Fruit fly (Drosophila melanogaster) whole organism, adult: Measurements from ENCODE around the gene CG9784.
A peak's percentile ranks its signal among the peaks of the same experiment; 100 is the strongest.

ENCODE experiments used
- CG11617 ChIP-seq: fragments of 200-800 bp; sonication (Bioruptor generic); optimal IDR thresholded peaks from 2 replicates; lab custom pipeline; 2017; ENCODE audit warnings: mild to moderate bottlenecking, missing biosample characterization, missing genetic modification reagents, missing genetic modification characterization
- CG12768 ChIP-seq: fragments of 200-800 bp; sonication (Bioruptor generic); optimal IDR thresholded peaks from 2 replicates; lab custom pipeline; 2017; ENCODE audit warnings: missing biosample characterization, missing genetic modification characterization, mild to moderate bottlenecking, moderate library complexity, missing genetic modification reagents
- CG14711 ChIP-seq: fragments of 200-800 bp; sonication (Bioruptor generic); optimal IDR thresholded peaks from 2 replicates; lab custom pipeline; 2018; ENCODE audit warnings: missing biosample characterization, mild to moderate bottlenecking, missing genetic modification characterization, moderate library complexity
- CG1620 ChIP-seq: fragments of 200-800 bp; sonication (Bioruptor generic); optimal IDR thresholded peaks from 2 replicates; lab custom pipeline; 2016; ENCODE audit warnings: missing biosample characterization, missing genetic modification characterization
- CG33017 ChIP-seq: fragments of 200-800 bp; sonication (Bioruptor generic); optimal IDR thresholded peaks from 2 replicates; lab custom pipeline; 2018; ENCODE audit warnings: missing biosample characterization, mild to moderate bottlenecking, missing genetic modification characterization, moderate library complexity
- CG5204 ChIP-seq: fragments of 200-800 bp; sonication (Bioruptor generic); optimal IDR thresholded peaks from 2 replicates; lab custom pipeline; 2016; ENCODE audit warnings: missing biosample characterization, missing genetic modification characterization
- CG7045 ChIP-seq: fragments of 200-800 bp; sonication (Bioruptor generic); optimal IDR thresholded peaks from 2 replicates; lab custom pipeline; 2017; ENCODE audit warnings: missing biosample characterization, mild to moderate bottlenecking, missing genetic modification characterization
- CG7101 ChIP-seq: fragments of 200-800 bp; sonication (Bioruptor generic); optimal IDR thresholded peaks from 2 replicates; lab custom pipeline; 2018; ENCODE audit warnings: missing biosample characterization, mild to moderate bottlenecking, missing genetic modification characterization, moderate library complexity
- Clk ChIP-seq: fragments of 200-800 bp; sonication (Bioruptor generic); optimal IDR thresholded peaks from 2 replicates; lab custom pipeline; 2017; ENCODE audit warnings: missing biosample characterization, missing genetic modification characterization
- Crg-1 ChIP-seq: fragments of 200-800 bp; sonication (Bioruptor generic); optimal IDR thresholded peaks from 2 replicates; lab custom pipeline; 2016; ENCODE audit warnings: missing biosample characterization, missing genetic modification characterization
- Hr96 ChIP-seq: fragments of 200-800 bp; sonication (Bioruptor generic); optimal IDR thresholded peaks from 2 replicates; lab custom pipeline; 2016; ENCODE audit warnings: missing biosample characterization, missing genetic modification characterization
- Mnt ChIP-seq: fragments of 200-800 bp; sonication (Bioruptor generic); optimal IDR thresholded peaks from 2 replicates; lab custom pipeline; 2016; ENCODE audit warnings: missing biosample characterization, mild to moderate bottlenecking, missing genetic modification characterization
- bab1 ChIP-seq: fragments of 200-800 bp; sonication (Bioruptor generic); optimal IDR thresholded peaks from 3 replicates; lab custom pipeline; 2019; ENCODE audit warnings: missing biosample characterization, mild to moderate bottlenecking, missing genetic modification characterization, moderate library complexity
- cic ChIP-seq: fragments of 200-800 bp; sonication (Bioruptor generic); optimal IDR thresholded peaks from 2 replicates; lab custom pipeline; 2017; ENCODE audit warnings: missing biosample characterization, mild to moderate bottlenecking, missing genetic modification characterization, moderate library complexity
- cnc ChIP-seq, 2 experiments: fragments of >200 bp; optimal IDR thresholded peaks; 2 replicates each; lab custom pipeline; 2017
- kay ChIP-seq: fragments of 200-800 bp; sonication (Bioruptor generic); peaks from one replicate; lab custom pipeline; 2016; ENCODE audit warnings: missing biosample characterization, missing genetic modification characterization, borderline replicate concordance
- ovo ChIP-seq: fragments of 200-800 bp; sonication (Bioruptor generic); optimal IDR thresholded peaks from 2 replicates; lab custom pipeline; 2016; ENCODE audit warnings: missing biosample characterization, missing genetic modification characterization
- pad ChIP-seq: fragments of 200-800 bp; sonication (Bioruptor generic); optimal IDR thresholded peaks from 3 replicates; lab custom pipeline; 2017; ENCODE audit warnings: missing biosample characterization, missing genetic modification characterization, mild to moderate bottlenecking, moderate library complexity, missing genetic modification reagents
- tj ChIP-seq: fragments of 200-800 bp; sonication (Bioruptor generic); optimal IDR thresholded peaks from 3 replicates; lab custom pipeline; 2017; ENCODE audit warnings: missing biosample characterization, mild to moderate bottlenecking, missing genetic modification characterization, moderate library complexity
- toe ChIP-seq: fragments of 200-800 bp; sonication (Bioruptor generic); optimal IDR thresholded peaks from 2 replicates; lab custom pipeline; 2016; ENCODE audit warnings: missing biosample characterization, missing genetic modification characterization

CG9784 gene

dm6 chrX:16641101-16641420 is 42.0 kb upstream of the CG9784 start:
- TF ChIP-seq bab1 (no peak), cnc (optimal IDR thresholded peaks at IDR 0.05; lab: Kevin White, UChicago) (no peak), Mnt (GFP tag; lab: Kevin White, UChicago) (no peak), tj (GFP tag; lab: Kevin White, UChicago) (peak; percentile 90), cic (GFP tag; lab: Kevin White, UChicago) (no peak), CG11617 (GFP tag; lab: Kevin White, UChicago) (no peak), Crg-1 (GFP tag; lab: Kevin White, UChicago) (no peak)

dm6 chrX:16640260-16641100 is 41.5 kb upstream of the CG9784 start, which contains the start of the genes SNRPG and mthl1:
Gene SNRPG, minus strand, starts transcription at chrX:16640419.
Gene mthl1, plus strand, starts transcription at chrX:16640968.
- TF ChIP-seq kay (GFP tag; lab: Kevin White, UChicago) (no peak), CG1620 (GFP tag; lab: Kevin White, UChicago) (peak; percentile 77), CG7101 (tag; lab: Kevin White, UChicago) (peak; percentile 73), CG11617 (GFP tag; lab: Kevin White, UChicago) (peak; percentile 63), Crg-1 (GFP tag; lab: Kevin White, UChicago) (peak; percentile 40), CG33017 (tag; lab: Kevin White, UChicago) (no peak), CG5204 (GFP tag; lab: Kevin White, UChicago) (peak; percentile 81), CG12768 (GFP tag; lab: Kevin White, UChicago) (peak; percentile 73), ovo (GFP tag; lab: Kevin White, UChicago) (peak; percentile 36), pad (GFP tag; lab: Kevin White, UChicago) (peak; percentile 64), Mnt (GFP tag; lab: Kevin White, UChicago) (peak; percentile 71), Clk (GFP tag; lab: Kevin White, UChicago) (peak; percentile 52), cic (GFP tag; lab: Kevin White, UChicago) (no peak), CG7045 (GFP tag; lab: Kevin White, UChicago) (peak; percentile 54), Hr96 (GFP tag; lab: Kevin White, UChicago) (no peak), bab1 (peak; percentile 58), toe (GFP tag; lab: Kevin White, UChicago) (peak; percentile 63), CG14711 (tag; lab: Kevin White, UChicago) (peak; percentile 63), tj (GFP tag; lab: Kevin White, UChicago) (no peak)

- TF ChIP-seq CG11617 (GFP tag; lab: Kevin White, UChicago) (peak; percentile 94), Mnt (GFP tag; lab: Kevin White, UChicago) (peak; percentile 93), Crg-1 (GFP tag; lab: Kevin White, UChicago) (peak; percentile 88), CG5204 (GFP tag; lab: Kevin White, UChicago) (peak; percentile 65), cic (GFP tag; lab: Kevin White, UChicago) (no peak), kay (GFP tag; lab: Kevin White, UChicago) (no peak), CG7045 (GFP tag; lab: Kevin White, UChicago) (peak; percentile 58), Hr96 (GFP tag; lab: Kevin White, UChicago) (peak; percentile 89), CG1620 (GFP tag; lab: Kevin White, UChicago) (peak; percentile 90), CG12768 (GFP tag; lab: Kevin White, UChicago) (peak; percentile 77), cnc (optimal IDR thresholded peaks at IDR 0.05; lab: Kevin White, UChicago) (no peak), Clk (GFP tag; lab: Kevin White, UChicago) (peak; percentile 9), toe (GFP tag; lab: Kevin White, UChicago) (peak; percentile 54), CG33017 (tag; lab: Kevin White, UChicago) (peak; percentile 59), bab1 (peak; percentile 92), ovo (GFP tag; lab: Kevin White, UChicago) (peak; percentile 88), CG7101 (tag; lab: Kevin White, UChicago) (peak; percentile 94), CG14711 (tag; lab: Kevin White, UChicago) (peak; percentile 70), tj (GFP tag; lab: Kevin White, UChicago) (peak; percentile 67), pad (GFP tag; lab: Kevin White, UChicago) (peak; percentile 82)
These were observed 38.8 kb upstream of the CG9784 start, which contains the start of gene RpS19a for dm6 chrX:16637594-16638485. Gene RpS19a, plus strand, starts transcription at chrX:16637894.

dm6 chrX:16637106-16637590 is 38.1 kb upstream of the CG9784 start, which contains the start of gene Rok:
Gene Rok, minus strand, starts transcription at chrX:16637414.
- TF ChIP-seq tj (GFP tag; lab: Kevin White, UChicago) (peak; percentile 41), cic (GFP tag; lab: Kevin White, UChicago) (peak; percentile 30), ovo (GFP tag; lab: Kevin White, UChicago) (no peak), CG1620 (GFP tag; lab: Kevin White, UChicago) (no peak), Mnt (GFP tag; lab: Kevin White, UChicago) (no peak), CG7101 (tag; lab: Kevin White, UChicago) (no peak), CG12768 (GFP tag; lab: Kevin White, UChicago) (no peak)
